Fruit fly (Drosophila melanogaster) whole organism, adult: ENCODE measurements around the gene CG4382.

Experiments
- CG14711 ChIP-seq: fragments of 200-800 bp; sonication (Bioruptor generic); optimal IDR thresholded peaks from 2 replicates; lab custom pipeline; 2018; ENCODE audit warnings: missing biosample characterization, mild to moderate bottlenecking, missing genetic modification characterization, moderate library complexity
- CG7045 ChIP-seq: fragments of 200-800 bp; sonication (Bioruptor generic); optimal IDR thresholded peaks from 2 replicates; lab custom pipeline; 2017; ENCODE audit warnings: missing biosample characterization, mild to moderate bottlenecking, missing genetic modification characterization
- Clk ChIP-seq: fragments of 200-800 bp; sonication (Bioruptor generic); optimal IDR thresholded peaks from 2 replicates; lab custom pipeline; 2017; ENCODE audit warnings: missing biosample characterization, missing genetic modification characterization
- bab1 ChIP-seq: fragments of 200-800 bp; sonication (Bioruptor generic); optimal IDR thresholded peaks from 3 replicates; lab custom pipeline; 2019; ENCODE audit warnings: missing biosample characterization, mild to moderate bottlenecking, missing genetic modification characterization, moderate library complexity
- kay ChIP-seq: fragments of 200-800 bp; sonication (Bioruptor generic); peaks from one replicate; lab custom pipeline; 2016; ENCODE audit warnings: missing biosample characterization, missing genetic modification characterization, borderline replicate concordance
- pad ChIP-seq: fragments of 200-800 bp; sonication (Bioruptor generic); optimal IDR thresholded peaks from 3 replicates; lab custom pipeline; 2017; ENCODE audit warnings: missing biosample characterization, missing genetic modification characterization, mild to moderate bottlenecking, moderate library complexity, missing genetic modification reagents

DNA sequence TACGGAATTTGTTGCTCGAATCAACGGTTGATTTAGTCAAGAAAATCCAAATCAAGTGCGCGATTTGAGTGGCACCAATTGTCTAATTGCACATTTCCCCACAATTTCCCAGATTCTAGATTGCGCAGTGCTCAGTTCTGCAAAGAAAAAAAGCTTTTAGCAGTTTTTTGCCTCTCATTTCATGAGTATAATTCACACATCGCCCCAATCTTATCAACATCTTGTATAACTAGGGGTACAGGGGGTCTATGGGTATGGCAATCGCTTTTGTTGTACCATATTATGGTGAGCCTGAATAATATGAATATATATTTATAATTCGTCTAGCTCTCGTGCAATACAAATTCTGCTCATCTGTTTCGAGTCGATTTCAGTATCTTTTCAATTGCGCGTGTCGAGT, 18.2 kb upstream of the CG4382 start:
- TF ChIP-seq CG7045 (GFP tag; lab: Kevin White, UChicago) (no peak), bab1 (GFP tag; lab: Kevin White, UChicago) (no peak), Clk (no peak), CG14711 (tag; lab: Kevin White, UChicago) (no peak), kay (peak; percentile 71), pad (GFP tag; lab: Kevin White, UChicago) (peak; percentile 4)
